Fruit fly (Drosophila melanogaster) whole organism, embryonic: Measurements from ENCODE around the gene CG7387.

Experiments
- Atf-2 ChIP-seq: fragments of 200-800 bp; sonication (Bioruptor generic); optimal IDR thresholded peaks from 2 replicates; lab custom pipeline; 2016; ENCODE audit warnings: missing biosample characterization, missing genetic modification characterization
- Bgb ChIP-seq: fragments of 200-800 bp; sonication (Bioruptor generic); IDR thresholded peaks from 2 replicates; pipeline ENCODE4 v1.3.6; 2022; ENCODE audit warnings: missing biosample characterization, missing genetic modification characterization; ENCODE audit not compliant: partially characterized antibody
- CG1024 ChIP-seq: fragments of 200-800 bp; sonication (Bioruptor generic); IDR thresholded peaks from 2 replicates; pipeline ENCODE4 v1.3.6; 2022; ENCODE audit warnings: missing biosample characterization, missing genetic modification characterization
- CG12155 ChIP-seq: fragments of 200-800 bp; sonication (Bioruptor generic); optimal IDR thresholded peaks from 3 replicates; lab custom pipeline; 2016; ENCODE audit warnings: missing biosample characterization, missing genetic modification characterization
- CG1233 ChIP-seq: fragments of 200-800 bp; sonication (Bioruptor generic); optimal IDR thresholded peaks from 4 replicates; lab custom pipeline; 2018; ENCODE audit warnings: missing biosample characterization, mild to moderate bottlenecking, missing genetic modification characterization
- CG13287 ChIP-seq: fragments of 200-800 bp; sonication (Bioruptor generic); IDR thresholded peaks from 2 replicates; pipeline ENCODE4 v1.3.6; 2022; ENCODE audit warnings: missing biosample characterization, missing genetic modification characterization; ENCODE audit not compliant: partially characterized antibody
- CG13296 ChIP-seq: fragments of 200-800 bp; sonication (Bioruptor generic); optimal IDR thresholded peaks from 3 replicates; lab custom pipeline; 2018; ENCODE audit warnings: missing biosample characterization, mild to moderate bottlenecking, missing genetic modification characterization
- CG14710 ChIP-seq: fragments of 200-800 bp; sonication (Bioruptor generic); optimal IDR thresholded peaks from 3 replicates; lab custom pipeline; 2019; ENCODE audit warnings: missing biosample characterization, mild to moderate bottlenecking, missing genetic modification characterization, moderate library complexity
- CG15479 ChIP-seq: fragments of 200-800 bp; sonication (Bioruptor generic); optimal IDR thresholded peaks from 3 replicates; lab custom pipeline; 2019; ENCODE audit warnings: missing biosample characterization, mild to moderate bottlenecking, missing genetic modification characterization, moderate library complexity
- CG17328 ChIP-seq: fragments of 200-800 bp; sonication (Bioruptor generic); IDR thresholded peaks from 2 replicates; pipeline ENCODE4 v1.3.6; 2022; ENCODE audit warnings: missing biosample characterization, missing genetic modification characterization
- CG17829 ChIP-seq: fragments of 200-800 bp; optimal IDR thresholded peaks from 2 replicates; lab custom pipeline; 2019; ENCODE audit warnings: missing biosample characterization, mild to moderate bottlenecking, missing genetic modification characterization, moderate library complexity
- CG17912 ChIP-seq: fragments of 200-800 bp; sonication (Bioruptor generic); optimal IDR thresholded peaks from 2 replicates; lab custom pipeline; 2018; ENCODE audit warnings: missing biosample characterization, mild to moderate bottlenecking, missing genetic modification characterization
- CG18011 ChIP-seq: fragments of 200-800 bp; sonication (Bioruptor generic); optimal IDR thresholded peaks from 2 replicates; lab custom pipeline; 2017; ENCODE audit warnings: missing biosample characterization, missing genetic modification characterization, mild to moderate bottlenecking, moderate library complexity, missing genotype
- CG1832 ChIP-seq: fragments of 200-800 bp; sonication (Bioruptor generic); optimal IDR thresholded peaks from 2 replicates; lab custom pipeline; 2017; ENCODE audit warnings: missing biosample characterization, mild to moderate bottlenecking, missing genetic modification characterization, inconsistent platforms
- CG2202 ChIP-seq: fragments of 200-800 bp; sonication (Bioruptor generic); optimal IDR thresholded peaks from 2 replicates; lab custom pipeline; 2018; ENCODE audit warnings: missing biosample characterization, mild to moderate bottlenecking, missing genetic modification characterization
- CG30403 ChIP-seq: fragments of 200-800 bp; sonication (Bioruptor generic); optimal IDR thresholded peaks from 3 replicates; lab custom pipeline; 2016; ENCODE audit warnings: missing biosample characterization, missing genetic modification characterization
- CG6254 ChIP-seq: fragments of 200-800 bp; sonication (Bioruptor generic); optimal IDR thresholded peaks from 3 replicates; lab custom pipeline; 2017; ENCODE audit warnings: mild to moderate bottlenecking, missing biosample characterization, missing genetic modification reagents, missing genetic modification characterization
- CG8089 ChIP-seq: fragments of 200-800 bp; sonication (Bioruptor generic); optimal IDR thresholded peaks from 3 replicates; lab custom pipeline; 2016; ENCODE audit warnings: missing biosample characterization, missing genetic modification characterization
- CG9215 ChIP-seq: fragments of 200-800 bp; sonication (Bioruptor generic); IDR thresholded peaks from 2 replicates; pipeline ENCODE4 v1.3.6; 2022; ENCODE audit warnings: missing biosample characterization, missing genetic modification characterization
- CG9932 ChIP-seq: fragments of 200-800 bp; sonication (Bioruptor generic); IDR thresholded peaks from 2 replicates; pipeline ENCODE4 v1.3.6; 2022; ENCODE audit warnings: missing biosample characterization, missing genetic modification characterization
- ERR ChIP-seq: fragments of 200-800 bp; sonication (Bioruptor generic); optimal IDR thresholded peaks from 2 replicates; lab custom pipeline; 2016; ENCODE audit warnings: missing biosample characterization, missing genetic modification characterization
- Elba2 ChIP-seq: fragments of 200-800 bp; sonication (Bioruptor generic); optimal IDR thresholded peaks from 3 replicates; lab custom pipeline; 2016; ENCODE audit warnings: missing biosample characterization, missing genetic modification characterization
- Ets97D ChIP-seq: fragments of 200-800 bp; sonication (Bioruptor generic); optimal IDR thresholded peaks from 3 replicates; lab custom pipeline; 2016; ENCODE audit warnings: missing biosample characterization, missing genetic modification characterization
- H15 ChIP-seq: fragments of 200-800 bp; sonication (Bioruptor generic); IDR thresholded peaks from 3 replicates; pipeline ENCODE4 v1.3.6; 2022; ENCODE audit warnings: missing biosample characterization, missing genetic modification characterization
- HmgD ChIP-seq: fragments of 200-800 bp; sonication (Bioruptor generic); optimal IDR thresholded peaks from 3 replicates; lab custom pipeline; 2016; ENCODE audit warnings: missing biosample characterization, missing genetic modification characterization
- Lim3 ChIP-seq: fragments of 200-800 bp; sonication (Bioruptor generic); IDR thresholded peaks from 2 replicates; pipeline ENCODE4 v1.3.6; 2022; ENCODE audit warnings: missing biosample characterization, missing genetic modification characterization
- Lpt ChIP-seq: fragments of >200 bp; optimal IDR thresholded peaks from 2 replicates; lab custom pipeline; 2018; ENCODE audit warnings: missing biosample characterization, missing genetic modification characterization
- Mes4 ChIP-seq: fragments of 200-800 bp; sonication (Bioruptor generic); optimal IDR thresholded peaks from 2 replicates; lab custom pipeline; 2016; ENCODE audit warnings: missing biosample characterization, missing genetic modification characterization
- Taf1 ChIP-seq: fragments of 200-800 bp; sonication (Bioruptor generic); IDR thresholded peaks from 2 replicates; pipeline ENCODE4 v1.3.6; 2022; ENCODE audit warnings: missing biosample characterization, missing genetic modification characterization
- aop ChIP-seq: fragments of 200-800 bp; sonication (Bioruptor generic); IDR thresholded peaks from 2 replicates; pipeline ENCODE4 v1.3.6; 2022; ENCODE audit warnings: missing biosample characterization, missing genetic modification characterization
- bbx ChIP-seq: fragments of 200-800 bp; sonication (Bioruptor generic); IDR thresholded peaks from 2 replicates; pipeline ENCODE4 v1.3.6; 2022; ENCODE audit warnings: missing biosample characterization, missing genetic modification characterization; ENCODE audit not compliant: partially characterized antibody
- bigmax ChIP-seq: fragments of 200-800 bp; sonication (Bioruptor generic); optimal IDR thresholded peaks from 2 replicates; lab custom pipeline; 2018; ENCODE audit warnings: missing biosample characterization, mild to moderate bottlenecking, missing genetic modification characterization
- chif ChIP-seq, 2 experiments: fragments of 200-800 bp; sonication (Bioruptor generic); optimal IDR thresholded peaks; 3 replicates each; lab custom pipeline; 2016; ENCODE audit warnings: missing biosample characterization in 2 of 2, missing genetic modification characterization in 2 of 2
- crp ChIP-seq, 2 experiments: fragments of 200-800 bp; sonication (Bioruptor generic); optimal IDR thresholded peaks; 2 replicates in 1 of 2; 3 replicates in 1 of 2; lab custom pipeline; 2017; ENCODE audit warnings: missing biosample characterization in 2 of 2, missing genetic modification characterization in 2 of 2, mild to moderate bottlenecking in 1 of 2, moderate library complexity in 1 of 2
- esg ChIP-seq: fragments of 200-800 bp; sonication (Bioruptor generic); conservative IDR thresholded peaks from 2 replicates; pipeline ENCODE4 v1.3.6; 2022; ENCODE audit warnings: missing biosample characterization, missing genetic modification characterization
- fd64A ChIP-seq: fragments of 200-800 bp; sonication (Bioruptor generic); optimal IDR thresholded peaks from 3 replicates; lab custom pipeline; 2018; ENCODE audit warnings: missing biosample characterization, mild to moderate bottlenecking, missing genetic modification characterization
- gem ChIP-seq: fragments of 200-800 bp; sonication (Bioruptor generic); optimal IDR thresholded peaks from 2 replicates; lab custom pipeline; 2019; ENCODE audit warnings: missing biosample characterization, mild to moderate bottlenecking, missing genetic modification characterization, moderate library complexity
- hbn ChIP-seq: fragments of 200-800 bp; sonication (Bioruptor generic); IDR thresholded peaks from 2 replicates; pipeline ENCODE4 v1.3.6; 2022; ENCODE audit warnings: missing biosample characterization, missing genetic modification characterization; ENCODE audit not compliant: partially characterized antibody
- jumu ChIP-seq: fragments of 200-800 bp; sonication (Bioruptor generic); optimal IDR thresholded peaks from 3 replicates; lab custom pipeline; 2016; ENCODE audit warnings: missing biosample characterization, missing genetic modification characterization
- lilli ChIP-seq: fragments of 200-800 bp; sonication (Bioruptor generic); optimal IDR thresholded peaks from 3 replicates; lab custom pipeline; 2016; ENCODE audit warnings: missing biosample characterization, missing genetic modification characterization
- nmo ChIP-seq: fragments of 200-800 bp; sonication (Bioruptor generic); optimal IDR thresholded peaks from 2 replicates; lab custom pipeline; 2018; ENCODE audit warnings: missing biosample characterization, mild to moderate bottlenecking, missing genetic modification characterization, moderate library complexity
- peb ChIP-seq: fragments of 200-800 bp; sonication (Bioruptor generic); IDR thresholded peaks from 2 replicates; pipeline ENCODE4 v1.3.6; 2022; ENCODE audit warnings: missing biosample characterization, missing genetic modification characterization
- prd ChIP-seq, 3 experiments: fragments of >200 bp in 2 of 3; fragments of 200-800 bp in 1 of 3; sonication (Bioruptor generic) in 1 of 3; optimal IDR thresholded peaks in 2 of 3; IDR thresholded peaks in 1 of 3; 2 replicates in 2 of 3; 3 replicates in 1 of 3; pipeline versions ENCODE4 v1.3.6 to Lab custom; 2017 to 2022; ENCODE audit warnings: missing biosample characterization in 1 of 3, missing genetic modification characterization in 1 of 3
- pum ChIP-seq: fragments of 200-800 bp; sonication (Bioruptor generic); optimal IDR thresholded peaks from 2 replicates; lab custom pipeline; 2016; ENCODE audit warnings: missing biosample characterization, missing genetic modification characterization
- row ChIP-seq: fragments of 200-800 bp; sonication (Bioruptor generic); IDR thresholded peaks from 3 replicates; pipeline ENCODE4 v1.3.6; 2022; ENCODE audit warnings: missing biosample characterization, missing genetic modification characterization
- run ChIP-seq: fragments of 200-800 bp; sonication (Bioruptor generic); optimal IDR thresholded peaks from 3 replicates; lab custom pipeline; 2018; ENCODE audit warnings: missing biosample characterization, mild to moderate bottlenecking, missing genetic modification characterization
- slp2 ChIP-seq: fragments of 200-800 bp; sonication (Bioruptor generic); optimal IDR thresholded peaks from 2 replicates; lab custom pipeline; 2016; ENCODE audit warnings: missing biosample characterization, missing genetic modification characterization
- sug ChIP-seq: fragments of 200-800 bp; optimal IDR thresholded peaks from 2 replicates; lab custom pipeline; 2019; ENCODE audit warnings: missing biosample characterization, mild to moderate bottlenecking, missing genetic modification characterization, moderate library complexity
- tgo ChIP-seq: fragments of 200-800 bp; sonication (Bioruptor generic); IDR thresholded peaks from 3 replicates; pipeline ENCODE4 v1.3.6; 2022; ENCODE audit warnings: missing biosample characterization, missing genetic modification characterization
- tio ChIP-seq: fragments of 200-800 bp; sonication (Bioruptor generic); optimal IDR thresholded peaks from 2 replicates; lab custom pipeline; 2017; ENCODE audit warnings: missing biosample characterization, missing genetic modification characterization, inconsistent platforms
- vvl ChIP-seq: fragments of 200-800 bp; sonication (Bioruptor generic); IDR thresholded peaks from 2 replicates; pipeline ENCODE4 v1.3.6; 2022; ENCODE audit warnings: missing biosample characterization, missing genetic modification characterization

The CG7387 gene

dm6 chr3L:8175818-8176217 is 17.1 kb downstream of the CG7387 start, which contains the start of gene RecQ4 (continued):
- no peak for TF ChIP-seq prd (optimal IDR thresholded peaks at IDR 0.05; lab: Kevin White, UChicago)
- TF ChIP-seq prd (GFP tag; IDR thresholded peaks at IDR 0.05; lab: Robert Waterston, UW), result no peak
- TF ChIP-seq gem, result no peak
- no peak for TF ChIP-seq H15 (GFP tag; lab: Robert Waterston, UW)
- no peak for TF ChIP-seq CG8089 (GFP tag; lab: Kevin White, UChicago)
- TF ChIP-seq ERR (GFP tag; lab: Kevin White, UChicago), result no peak
- peak; percentile 42 for TF ChIP-seq nmo (GFP tag; lab: Kevin White, UChicago)
- TF ChIP-seq lilli, result no peak
- TF ChIP-seq tgo (GFP tag; lab: Robert Waterston, UW), result no peak
- peak; percentile 48 for TF ChIP-seq HmgD (GFP tag; lab: Kevin White, UChicago)
- no peak; the same call in 1 of the 2 replicates for TF ChIP-seq bbx
- no peak for TF ChIP-seq Lim3 (GFP tag; lab: Robert Waterston, UW)
- TF ChIP-seq jumu, result no peak
- TF ChIP-seq CG17328 (GFP tag; lab: Robert Waterston, UW), result no peak
- TF ChIP-seq sug, result no peak
- TF ChIP-seq CG1233, result no peak
- TF ChIP-seq bigmax (GFP tag; lab: Kevin White, UChicago), result peak; percentile 54
- no peak for TF ChIP-seq run (tag; lab: Kevin White, UChicago)
- TF ChIP-seq Ets97D (GFP tag; lab: Kevin White, UChicago), result peak; percentile 70
- TF ChIP-seq peb (GFP tag; lab: Robert Waterston, UW), result no peak
- TF ChIP-seq Elba2 (GFP tag; lab: Kevin White, UChicago), result peak; percentile 14
- TF ChIP-seq Mes4 (GFP tag; lab: Kevin White, UChicago), result no peak
- TF ChIP-seq CG14710 (tag; lab: Kevin White, UChicago), result peak; percentile 32
- TF ChIP-seq CG30403 (GFP tag; lab: Kevin White, UChicago), result peak; percentile 26
- no peak for TF ChIP-seq Lpt (GFP tag; lab: Kevin White, UChicago)
- TF ChIP-seq CG13296, result no peak
- no peak for TF ChIP-seq Atf-2 (GFP tag; lab: Kevin White, UChicago)
- no peak for TF ChIP-seq CG12155 (GFP tag; lab: Kevin White, UChicago)
- TF ChIP-seq CG15479, result no peak
- TF ChIP-seq fd64A, result no peak
- TF ChIP-seq pum, result no peak
- no peak for TF ChIP-seq CG9215
- TF ChIP-seq Taf1, result no peak
- no peak for TF ChIP-seq slp2
- no peak for TF ChIP-seq chif (GFP tag; optimal IDR thresholded peaks at IDR 0.05; lab: Kevin White, UChicago)
- peak; percentile 25; the same call in 1 of the 2 replicates for TF ChIP-seq hbn (GFP tag; lab: Robert Waterston, UW)
- TF ChIP-seq CG17912, result no peak
- TF ChIP-seq CG1024 (GFP tag; lab: Robert Waterston, UW), result no peak
- TF ChIP-seq CG2202 (tag; lab: Kevin White, UChicago), result no peak
- peak; percentile 90 for TF ChIP-seq row
- peak; percentile 17 for TF ChIP-seq CG18011
- TF ChIP-seq CG13287 (GFP tag; lab: Robert Waterston, UW), result peak; percentile 51; the same call in 1 of the 2 replicates
- no peak for TF ChIP-seq CG6254
- peak; percentile 19; the same call in 1 of the 2 replicates for TF ChIP-seq vvl (GFP tag; lab: Robert Waterston, UW)
- TF ChIP-seq aop (GFP tag; lab: Robert Waterston, UW), result no peak
- no peak for TF ChIP-seq esg (GFP tag; lab: Robert Waterston, UW)
- peak; percentile 39; the same call in 1 of the 2 replicates for TF ChIP-seq Bgb
- 0 out of 2 replicates have a peak, but pooled peaks have one; percentile 24 for TF ChIP-seq CG9932
- no peak for TF ChIP-seq CG17829 (tag; lab: Kevin White, UChicago)
- TF ChIP-seq tio (GFP tag; lab: Kevin White, UChicago), result no peak
- TF ChIP-seq CG1832 (GFP tag; lab: Kevin White, UChicago), result no peak
- TF ChIP-seq crp (GFP tag; optimal IDR thresholded peaks at IDR 0.05; lab: Kevin White, UChicago), result peak; percentile 19 to 80
